Worm (Caenorhabditis elegans): ENCODE data around the gene R04E5.8.

DNA sequence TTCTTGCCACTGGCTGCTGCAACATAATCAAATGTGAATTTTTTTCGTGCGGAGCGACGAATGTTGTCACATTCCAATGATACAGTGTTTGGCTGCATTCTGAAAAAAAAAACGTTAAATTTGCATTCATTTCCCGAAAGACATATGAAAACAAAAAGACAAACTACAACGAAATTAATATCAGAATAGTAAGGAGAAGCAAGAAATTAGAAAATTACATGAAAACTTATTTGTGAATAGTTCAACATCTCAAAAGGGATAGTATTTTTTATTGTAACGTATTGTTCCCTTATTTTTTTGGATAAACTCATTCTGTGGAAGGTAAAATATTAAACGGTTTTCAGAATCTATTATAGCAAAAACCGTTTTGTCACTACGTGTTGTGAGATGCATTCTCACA lies 47.6 kb upstream of the R04E5.8 start, which contains the start of gene sprp-4:
- TF ChIP-seq nhr-11 (tag; optimal IDR thresholded peaks at IDR 0.05): no peak
- no peak for TF ChIP-seq elt-4 (tag; optimal IDR thresholded peaks at IDR 0.05)
- no peak for TF ChIP-seq C38D4.7 (GFP tag; optimal IDR thresholded peaks at IDR 0.05)
- TF ChIP-seq unc-55 (GFP tag; optimal IDR thresholded peaks at IDR 0.05): no peak
- TF ChIP-seq pha-4 (tag; optimal IDR thresholded peaks at IDR 0.05): no peak
- TF ChIP-seq pat-9 (tag; optimal IDR thresholded peaks at IDR 0.05): no peak
- TF ChIP-seq F13H6.1 (tag; optimal IDR thresholded peaks at IDR 0.05): no peak
- TF ChIP-seq ets-4 (tag; optimal IDR thresholded peaks at IDR 0.05): no peak
- TF ChIP-seq hlh-8 (tag; optimal IDR thresholded peaks at IDR 0.05): no peak
- no peak for TF ChIP-seq tbx-2 (tag; optimal IDR thresholded peaks at IDR 0.05)
- no peak for TF ChIP-seq elt-2 (tag; optimal IDR thresholded peaks at IDR 0.05)
- TF ChIP-seq ama-1 (optimal IDR thresholded peaks at IDR 0.05): no peak
